Worm (Caenorhabditis elegans): ENCODE data around the gene C50F4.8.

DNA sequence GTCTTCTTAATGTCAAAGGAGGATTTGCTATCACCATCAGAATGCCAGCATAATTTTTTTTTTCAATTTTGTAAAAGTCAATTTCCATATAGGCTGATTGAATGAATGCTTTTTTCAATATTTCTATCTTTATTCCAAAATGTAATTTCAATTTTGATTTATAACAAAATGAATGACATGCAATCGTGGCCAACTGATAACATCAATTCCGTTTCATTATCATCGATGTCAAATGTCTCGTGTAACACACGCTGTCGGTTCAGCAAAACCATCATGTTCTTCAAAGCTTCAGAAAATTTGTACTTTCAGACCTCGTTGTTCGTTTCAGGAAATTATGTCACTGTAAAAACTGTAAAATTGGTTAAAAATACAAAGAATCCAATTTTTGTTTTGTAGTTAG lies 11.7 kb downstream of the C50F4.8 start:
- TF ChIP-seq zag-1 (tag; optimal IDR thresholded peaks at IDR 0.05) (no peak), lin-39 (tag; optimal IDR thresholded peaks at IDR 0.05) (no peak), mdl-1 (tag; optimal IDR thresholded peaks at IDR 0.05) (no peak), snpc-4 (tag; optimal IDR thresholded peaks at IDR 0.05) (no peak), nhr-237 (tag; optimal IDR thresholded peaks at IDR 0.05) (no peak), nhr-28 (tag; optimal IDR thresholded peaks at IDR 0.05) (no peak), fos-1 (tag; optimal IDR thresholded peaks at IDR 0.05) (no peak), nhr-77 (tag; optimal IDR thresholded peaks at IDR 0.05) (no peak), elt-3 (tag; optimal IDR thresholded peaks at IDR 0.05) (no peak), nhr-12 (tag; optimal IDR thresholded peaks at IDR 0.05) (no peak), nhr-67 (tag; optimal IDR thresholded peaks at IDR 0.05) (no peak)
